Fruit fly (Drosophila melanogaster) whole organism, embryonic: Measurements from ENCODE around the gene CG4631.
A peak's percentile ranks its signal among the peaks of the same experiment; 100 is the strongest.

Experiments used
- Atf-2 ChIP-seq: fragments of 200-800 bp; sonication (Bioruptor generic); optimal IDR thresholded peaks from 2 replicates; lab custom pipeline; 2016; ENCODE audit warnings: missing biosample characterization, missing genetic modification characterization
- CG10543 ChIP-seq: fragments of 200-800 bp; sonication (Bioruptor generic); optimal IDR thresholded peaks from 3 replicates; lab custom pipeline; 2017; ENCODE audit warnings: missing biosample characterization, mild to moderate bottlenecking, missing genetic modification characterization, moderate library complexity
- CG11723 ChIP-seq: fragments of 200-800 bp; sonication (Bioruptor generic); optimal IDR thresholded peaks from 2 replicates; lab custom pipeline; 2017; ENCODE audit warnings: missing biosample characterization, mild to moderate bottlenecking, missing genetic modification characterization
- CG12744 ChIP-seq: fragments of 200-800 bp; sonication (Bioruptor generic); optimal IDR thresholded peaks from 2 replicates; lab custom pipeline; 2016; ENCODE audit warnings: missing biosample characterization, missing genetic modification characterization
- CG13123 ChIP-seq: fragments of 200-800 bp; sonication (Bioruptor generic); optimal IDR thresholded peaks from 2 replicates; lab custom pipeline; 2016; ENCODE audit warnings: missing biosample characterization, missing genetic modification characterization
- CG13775 ChIP-seq: fragments of 200-800 bp; sonication (Bioruptor generic); optimal IDR thresholded peaks from 3 replicates; lab custom pipeline; 2017; ENCODE audit warnings: missing biosample characterization, mild to moderate bottlenecking, missing genetic modification characterization
- CG14710 ChIP-seq: fragments of 200-800 bp; sonication (Bioruptor generic); optimal IDR thresholded peaks from 3 replicates; lab custom pipeline; 2019; ENCODE audit warnings: missing biosample characterization, mild to moderate bottlenecking, missing genetic modification characterization, moderate library complexity
- CG14965 ChIP-seq: fragments of 200-800 bp; sonication (Bioruptor generic); optimal IDR thresholded peaks from 2 replicates; lab custom pipeline; 2016; ENCODE audit warnings: missing biosample characterization, missing genetic modification characterization, borderline replicate concordance
- CG15479 ChIP-seq: fragments of 200-800 bp; sonication (Bioruptor generic); optimal IDR thresholded peaks from 3 replicates; lab custom pipeline; 2019; ENCODE audit warnings: missing biosample characterization, mild to moderate bottlenecking, missing genetic modification characterization, moderate library complexity
- CG15601 ChIP-seq: fragments of 200-800 bp; sonication (Bioruptor generic); optimal IDR thresholded peaks from 3 replicates; lab custom pipeline; 2019; ENCODE audit warnings: missing biosample characterization, mild to moderate bottlenecking, missing genetic modification characterization, moderate library complexity
- CG1603 ChIP-seq: fragments of 200-800 bp; sonication (Bioruptor generic); optimal IDR thresholded peaks from 2 replicates; lab custom pipeline; 2019; ENCODE audit warnings: missing biosample characterization, mild to moderate bottlenecking, missing genetic modification characterization, moderate library complexity
- CG16863 ChIP-seq: fragments of 200-800 bp; sonication (Bioruptor generic); optimal IDR thresholded peaks from 3 replicates; lab custom pipeline; 2016; ENCODE audit warnings: missing biosample characterization, missing genetic modification characterization
- CG1832 ChIP-seq: fragments of 200-800 bp; sonication (Bioruptor generic); optimal IDR thresholded peaks from 2 replicates; lab custom pipeline; 2017; ENCODE audit warnings: missing biosample characterization, mild to moderate bottlenecking, missing genetic modification characterization, inconsistent platforms
- CG2202 ChIP-seq: fragments of 200-800 bp; sonication (Bioruptor generic); optimal IDR thresholded peaks from 2 replicates; lab custom pipeline; 2018; ENCODE audit warnings: missing biosample characterization, mild to moderate bottlenecking, missing genetic modification characterization
- CG6175 ChIP-seq: fragments of 200-800 bp; sonication (Bioruptor generic); IDR thresholded peaks from 3 replicates; pipeline ENCODE4 v1.3.6; 2022; ENCODE audit warnings: missing biosample characterization, missing genetic modification characterization
- CG7928 ChIP-seq: fragments of 200-800 bp; sonication (Bioruptor generic); optimal IDR thresholded peaks from 2 replicates; lab custom pipeline; 2017; ENCODE audit warnings: missing biosample characterization, mild to moderate bottlenecking, missing genetic modification characterization
- CG8924 ChIP-seq: fragments of 200-800 bp; optimal IDR thresholded peaks from 3 replicates; lab custom pipeline; 2019; ENCODE audit warnings: missing biosample characterization, mild to moderate bottlenecking, missing genetic modification characterization, moderate library complexity
- Chrac-16 ChIP-seq: fragments of 200-800 bp; sonication (Bioruptor generic); optimal IDR thresholded peaks from 3 replicates; lab custom pipeline; 2016; ENCODE audit warnings: missing biosample characterization, missing genetic modification characterization
- CoRest ChIP-seq: fragments of 200-800 bp; sonication (Bioruptor generic); optimal IDR thresholded peaks from 3 replicates; lab custom pipeline; 2018; ENCODE audit warnings: missing biosample characterization, mild to moderate bottlenecking, missing genetic modification characterization, moderate library complexity
- Gsc ChIP-seq: fragments of 200-800 bp; sonication (Bioruptor generic); IDR thresholded peaks from 2 replicates; pipeline ENCODE4 v1.3.6; 2022; ENCODE audit warnings: missing biosample characterization, missing genetic modification characterization
- Lhr ChIP-seq: fragments of 200-800 bp; sonication (Bioruptor generic); optimal IDR thresholded peaks from 3 replicates; lab custom pipeline; 2017; ENCODE audit warnings: mild to moderate bottlenecking, missing biosample characterization, missing genetic modification reagents, missing genetic modification characterization
- MESR4 ChIP-seq: fragments of 200-800 bp; sonication (Bioruptor generic); optimal IDR thresholded peaks from 2 replicates; lab custom pipeline; 2018; ENCODE audit warnings: missing biosample characterization, mild to moderate bottlenecking, missing genetic modification characterization, moderate library complexity
- Max ChIP-seq: fragments of 200-800 bp; sonication (Bioruptor generic); optimal IDR thresholded peaks from 2 replicates; lab custom pipeline; 2016; ENCODE audit warnings: missing biosample characterization, mild to moderate bottlenecking, missing genetic modification characterization
- Myb ChIP-seq: fragments of 200-800 bp; sonication (Bioruptor generic); optimal IDR thresholded peaks from 2 replicates; lab custom pipeline; 2016; ENCODE audit warnings: missing biosample characterization, missing genetic modification characterization
- NFAT ChIP-seq: fragments of 200-800 bp; sonication (Bioruptor generic); IDR thresholded peaks from 2 replicates; pipeline ENCODE4 v1.3.6; 2022; ENCODE audit warnings: missing biosample characterization, missing genetic modification characterization
- PHDP ChIP-seq: fragments of 200-800 bp; sonication (Bioruptor generic); optimal IDR thresholded peaks from 3 replicates; lab custom pipeline; 2018; ENCODE audit warnings: missing biosample characterization, mild to moderate bottlenecking, missing genetic modification characterization, moderate library complexity
- Ravus ChIP-seq: fragments of 200-800 bp; sonication (Bioruptor generic); IDR thresholded peaks from 2 replicates; pipeline ENCODE4 v1.3.6; 2022; ENCODE audit warnings: missing biosample characterization, missing genetic modification characterization
- Rx ChIP-seq: fragments of 200-800 bp; sonication (Bioruptor generic); IDR thresholded peaks from 2 replicates; pipeline ENCODE4 v1.3.6; 2022; ENCODE audit warnings: missing biosample characterization, missing genetic modification characterization
- Sox102F ChIP-seq: fragments of 200-800 bp; sonication (Bioruptor generic); optimal IDR thresholded peaks from 2 replicates; lab custom pipeline; 2018; ENCODE audit warnings: missing biosample characterization, mild to moderate bottlenecking, missing genetic modification characterization, moderate library complexity
- Taf1 ChIP-seq: fragments of 200-800 bp; sonication (Bioruptor generic); IDR thresholded peaks from 2 replicates; pipeline ENCODE4 v1.3.6; 2022; ENCODE audit warnings: missing biosample characterization, missing genetic modification characterization
- ap ChIP-seq: fragments of 200-800 bp; sonication (Bioruptor generic); IDR thresholded peaks from 2 replicates; pipeline ENCODE4 v1.3.6; 2022; ENCODE audit warnings: missing biosample characterization, missing genetic modification characterization
- bab2 ChIP-seq: fragments of 200-800 bp; sonication (Bioruptor generic); optimal IDR thresholded peaks from 2 replicates; lab custom pipeline; 2016; ENCODE audit warnings: missing biosample characterization, missing genetic modification characterization
- bowl ChIP-seq: fragments of 200-800 bp; sonication (Bioruptor generic); IDR thresholded peaks from 2 replicates; pipeline ENCODE4 v1.3.6; 2022; ENCODE audit warnings: missing biosample characterization, missing genetic modification characterization
- grau ChIP-seq: fragments of 200-800 bp; optimal IDR thresholded peaks from 3 replicates; lab custom pipeline; 2019; ENCODE audit warnings: missing biosample characterization, mild to moderate bottlenecking, missing genetic modification characterization, moderate library complexity
- gsb-n ChIP-seq: fragments of 200-800 bp; sonication (Bioruptor generic); optimal IDR thresholded peaks from 3 replicates; lab custom pipeline; 2018; ENCODE audit warnings: missing biosample characterization, mild to moderate bottlenecking, missing genetic modification characterization
- lola ChIP-seq, 3 experiments: fragments of >200 bp in 2 of 3; fragments of 200-800 bp in 1 of 3; sonication (Bioruptor generic) in 1 of 3; optimal IDR thresholded peaks; 2 replicates each; lab custom pipeline; 2017 to 2019; ENCODE audit warnings: missing biosample characterization in 3 of 3, missing genetic modification characterization in 3 of 3, mild to moderate bottlenecking in 1 of 3, moderate library complexity in 1 of 3
- lov ChIP-seq, 2 experiments: fragments of 200-800 bp in 1 of 2; fragments of >200 bp in 1 of 2; sonication (Bioruptor generic) in 1 of 2; IDR thresholded peaks in 1 of 2; optimal IDR thresholded peaks in 1 of 2; 2 replicates in 1 of 2; 3 replicates in 1 of 2; pipeline versions ENCODE4 v1.3.6 to Lab custom; 2017 to 2022; ENCODE audit warnings: missing biosample characterization in 1 of 2, missing genetic modification characterization in 1 of 2
- odd ChIP-seq: fragments of 200-800 bp; sonication (Bioruptor generic); optimal IDR thresholded peaks from 2 replicates; lab custom pipeline; 2017; ENCODE audit warnings: missing biosample characterization, mild to moderate bottlenecking, missing genetic modification characterization
- pho ChIP-seq: fragments of 200-800 bp; sonication (Bioruptor generic); optimal IDR thresholded peaks from 2 replicates; lab custom pipeline; 2016; ENCODE audit warnings: missing biosample characterization, missing genetic modification characterization
- seq ChIP-seq: fragments of 200-800 bp; sonication (Bioruptor generic); IDR thresholded peaks from 2 replicates; pipeline ENCODE4 v1.3.6; 2022; ENCODE audit warnings: missing biosample characterization, missing genetic modification characterization
- shn ChIP-seq: fragments of 200-800 bp; sonication (Bioruptor generic); optimal IDR thresholded peaks from 3 replicates; lab custom pipeline; 2016; ENCODE audit warnings: missing biosample characterization, missing genetic modification characterization
- sr ChIP-seq: fragments of 200-800 bp; sonication (Bioruptor generic); IDR thresholded peaks from 3 replicates; pipeline ENCODE4 v1.3.6; 2022; ENCODE audit warnings: missing biosample characterization, missing genetic modification characterization
- sug ChIP-seq: fragments of 200-800 bp; optimal IDR thresholded peaks from 2 replicates; lab custom pipeline; 2019; ENCODE audit warnings: missing biosample characterization, mild to moderate bottlenecking, missing genetic modification characterization, moderate library complexity
- tap ChIP-seq: fragments of 200-800 bp; optimal IDR thresholded peaks from 3 replicates; lab custom pipeline; 2019; ENCODE audit warnings: missing biosample characterization, mild to moderate bottlenecking, missing genetic modification characterization, moderate library complexity
- tgo ChIP-seq: fragments of 200-800 bp; sonication (Bioruptor generic); IDR thresholded peaks from 3 replicates; pipeline ENCODE4 v1.3.6; 2022; ENCODE audit warnings: missing biosample characterization, missing genetic modification characterization
- tll ChIP-seq, 2 experiments: fragments of 200-800 bp in 1 of 2; fragments of >200 bp in 1 of 2; sonication (Bioruptor generic) in 1 of 2; optimal IDR thresholded peaks; 2 replicates each; lab custom pipeline; 2017 to 2019; ENCODE audit warnings: missing biosample characterization in 2 of 2, missing genetic modification characterization in 2 of 2, mild to moderate bottlenecking in 1 of 2, moderate library complexity in 1 of 2
- tx ChIP-seq: fragments of 200-800 bp; sonication (Bioruptor generic); optimal IDR thresholded peaks from 2 replicates; lab custom pipeline; 2016; ENCODE audit warnings: missing biosample characterization, missing genetic modification characterization

CG4631 gene

dm6 chr2L:16597798-16598737 is 9.1 kb upstream of the CG4631 start (continued):
- TF ChIP-seq CG16863 (GFP tag; lab: Kevin White, UChicago) (peak; percentile 63), Lhr (GFP tag; lab: Kevin White, UChicago) (peak; percentile 40), sug (no peak), shn (GFP tag; lab: Kevin White, UChicago) (no peak), Myb (peak; percentile 23), tgo (GFP tag; lab: Robert Waterston, UW) (no peak; the same call in 2 of the 3 replicates), Gsc (GFP tag; lab: Robert Waterston, UW) (no peak), NFAT (GFP tag; lab: Robert Waterston, UW) (no peak), PHDP (tag; lab: Kevin White, UChicago) (peak; percentile 68), CG1603 (peak; percentile 54), CG15601 (tag; lab: Kevin White, UChicago) (peak; percentile 80), CG12744 (GFP tag; lab: Kevin White, UChicago) (no peak), CG13123 (GFP tag; lab: Kevin White, UChicago) (no peak), Atf-2 (GFP tag; lab: Kevin White, UChicago) (peak; percentile 29), Max (no peak), CG14965 (GFP tag; lab: Kevin White, UChicago) (no peak), gsb-n (tag; lab: Kevin White, UChicago) (peak; percentile 74), tap (peak; percentile 52), CG13775 (GFP tag; lab: Kevin White, UChicago) (peak; percentile 33), lov (optimal IDR thresholded peaks at IDR 0.05; lab: Kevin White, UChicago) (no peak), lov (GFP tag; IDR thresholded peaks at IDR 0.05; lab: Robert Waterston, UW) (0 out of 3 replicates have a peak, but pooled peaks have one; percentile 42), CG11723 (peak; percentile 41), CG1832 (no peak), tx (GFP tag; lab: Kevin White, UChicago) (peak; percentile 19), bab2 (peak; percentile 34), Rx (GFP tag; lab: Robert Waterston, UW) (no peak; the same call in none of the 2 replicates), CG6175 (GFP tag; lab: Robert Waterston, UW) (no peak), tll (GFP tag; optimal IDR thresholded peaks at IDR 0.05; lab: Kevin White, UChicago) (no peak), Sox102F (GFP tag; lab: Kevin White, UChicago) (peak; percentile 73), Taf1 (GFP tag; lab: Robert Waterston, UW) (no peak), CG2202 (tag; lab: Kevin White, UChicago) (peak; percentile 73), CG14710 (tag; lab: Kevin White, UChicago) (peak; percentile 52), seq (no peak), Ravus (no peak), CG15479 (GFP tag; lab: Kevin White, UChicago) (no peak), CG8924 (tag; lab: Kevin White, UChicago) (peak; percentile 64), MESR4 (no peak), Chrac-16 (GFP tag; lab: Kevin White, UChicago) (peak; percentile 62), CG10543 (GFP tag; lab: Kevin White, UChicago) (no peak), pho (GFP tag; lab: Kevin White, UChicago) (no peak), odd (GFP tag; lab: Kevin White, UChicago) (peak; percentile 20), sr (GFP tag; lab: Robert Waterston, UW) (no peak), bowl (GFP tag; lab: Robert Waterston, UW) (0 out of 2 replicates have a peak, but pooled peaks have one; percentile 16), grau (tag; lab: Kevin White, UChicago) (peak; percentile 63), CG7928 (GFP tag; lab: Kevin White, UChicago) (no peak), lola (GFP tag; optimal IDR thresholded peaks at IDR 0.05; lab: Kevin White, UChicago) (peak in 1 of 3 experiments; percentile 78), CoRest (peak; percentile 55), ap (GFP tag; lab: Robert Waterston, UW) (peak; percentile 40; the same call in 1 of the 2 replicates)
